Fruit fly (Drosophila melanogaster): ENCODE measurements around the gene CG7990.
A peak's percentile ranks its signal among the peaks of the same experiment; 100 is the strongest.

The CG7990 gene

dm6 chrX:19147939-19148641 lies 53.7 kb downstream of the CG7990 start (continued):
- TF ChIP-seq cyc (GFP tag; optimal IDR thresholded peaks at IDR 0.05): no peak
- TF ChIP-seq CG4318 (GFP tag; optimal IDR thresholded peaks at IDR 0.05): no peak
- TF ChIP-seq CG6163 (GFP tag; IDR thresholded peaks at IDR 0.05): peak; percentile 65; the same call in 2 of the 3 replicates
- no peak for TF ChIP-seq CG9139 (GFP tag; optimal IDR thresholded peaks at IDR 0.05)
- no peak for TF ChIP-seq CG11902 (GFP tag; optimal IDR thresholded peaks at IDR 0.05)
- TF ChIP-seq Sox14 (GFP tag; optimal IDR thresholded peaks at IDR 0.05): no peak
- TF ChIP-seq Ets96B (tag; optimal IDR thresholded peaks at IDR 0.05): no peak
- peak; percentile 13 for TF ChIP-seq CG32006 (GFP tag; optimal IDR thresholded peaks at IDR 0.05)
- no peak for TF ChIP-seq acj6 (GFP tag; optimal IDR thresholded peaks at IDR 0.05)
- TF ChIP-seq CG6808 (GFP tag; optimal IDR thresholded peaks at IDR 0.05): peak; percentile 4
- no peak for TF ChIP-seq Sox102F (GFP tag; optimal IDR thresholded peaks at IDR 0.05)
- peak; percentile 4 for TF ChIP-seq Eip93F (GFP tag; optimal IDR thresholded peaks at IDR 0.05)
- peak; percentile 49; the same call in 1 of the 3 replicates for TF ChIP-seq eg (GFP tag; IDR thresholded peaks at IDR 0.05)
- TF ChIP-seq CG6854 (GFP tag; optimal IDR thresholded peaks at IDR 0.05): no peak
- TF ChIP-seq dac (GFP tag; optimal IDR thresholded peaks at IDR 0.05): no peak
- TF ChIP-seq Blimp-1 (GFP tag; optimal IDR thresholded peaks at IDR 0.05): no peak
- TF ChIP-seq salr (GFP tag; optimal IDR thresholded peaks at IDR 0.05): no peak
- TF ChIP-seq CG31627 (GFP tag; optimal IDR thresholded peaks at IDR 0.05): no peak
- TF ChIP-seq CG11294 (GFP tag; IDR thresholded peaks at IDR 0.05): no peak
- TF ChIP-seq pdm3 (GFP tag; optimal IDR thresholded peaks at IDR 0.05): no peak
- TF ChIP-seq vri (GFP tag; optimal IDR thresholded peaks at IDR 0.05): peak; percentile 14
- TF ChIP-seq CG8119 (GFP tag; IDR thresholded peaks at IDR 0.05): 0 out of 3 replicates have a peak, but pooled peaks have one; percentile 27
- no peak for TF ChIP-seq CG16779 (tag; optimal IDR thresholded peaks at IDR 0.05)
- TF ChIP-seq svp (GFP tag): peak; percentile 16
- TF ChIP-seq Eip75B (GFP tag; optimal IDR thresholded peaks at IDR 0.05): no peak
- peak in 1 of 2 experiments; percentile 26 for TF ChIP-seq ss (GFP tag; optimal IDR thresholded peaks at IDR 0.05)
- no peak for TF ChIP-seq Hr39 (GFP tag; optimal IDR thresholded peaks at IDR 0.05)
- peak; percentile 24 for TF ChIP-seq fkh (GFP tag; optimal IDR thresholded peaks at IDR 0.05)
- TF ChIP-seq Smox (GFP tag; optimal IDR thresholded peaks at IDR 0.05): no peak
- TF ChIP-seq esn (GFP tag; optimal IDR thresholded peaks at IDR 0.05): no peak

DNA sequence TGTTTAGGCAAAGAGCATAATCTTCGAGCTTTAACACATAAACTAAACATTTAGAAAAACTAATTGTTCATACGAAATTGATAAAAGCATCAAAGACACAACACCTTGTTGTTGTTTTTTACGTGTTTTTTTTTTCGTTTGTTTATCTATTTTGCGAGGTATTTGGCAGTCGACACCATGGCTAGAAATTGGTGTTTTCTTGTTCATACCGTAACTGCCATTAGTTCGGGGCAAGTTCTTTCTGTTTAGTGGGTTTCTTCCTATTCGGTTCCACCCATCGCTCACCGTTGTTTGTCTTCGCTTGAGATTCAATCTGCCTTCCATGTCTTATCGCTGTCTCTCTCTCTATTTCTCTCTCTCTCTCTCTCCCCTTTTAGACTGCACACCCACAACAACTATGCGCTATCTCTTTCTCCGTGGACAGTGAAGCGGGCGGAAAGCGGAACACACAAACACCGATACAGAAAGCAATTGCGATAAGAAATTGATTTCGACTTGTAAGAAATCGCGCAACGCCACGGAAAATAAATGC lies 55.3 kb downstream of the CG7990 start:
- TF ChIP-seq Met (GFP tag; optimal IDR thresholded peaks at IDR 0.05) (peak; percentile 37), CG4318 (GFP tag; optimal IDR thresholded peaks at IDR 0.05) (peak; percentile 58), CG32006 (GFP tag; optimal IDR thresholded peaks at IDR 0.05) (peak; percentile 78), Eip93F (GFP tag; optimal IDR thresholded peaks at IDR 0.05) (no peak), pdm3 (GFP tag; optimal IDR thresholded peaks at IDR 0.05) (peak; percentile 30), CG9139 (GFP tag; optimal IDR thresholded peaks at IDR 0.05) (no peak), salr (GFP tag; optimal IDR thresholded peaks at IDR 0.05) (peak in 1 of 2 experiments; percentile 40), esn (GFP tag; optimal IDR thresholded peaks at IDR 0.05) (peak; percentile 37), Smox (GFP tag; optimal IDR thresholded peaks at IDR 0.05) (peak; percentile 9), CG31627 (GFP tag; optimal IDR thresholded peaks at IDR 0.05) (peak; percentile 20), spab (GFP tag; optimal IDR thresholded peaks at IDR 0.05) (no peak), Blimp-1 (GFP tag; optimal IDR thresholded peaks at IDR 0.05) (no peak), CG6854 (GFP tag; optimal IDR thresholded peaks at IDR 0.05) (no peak), CG10631 (GFP tag; optimal IDR thresholded peaks at IDR 0.05) (peak; percentile 53), eg (GFP tag; IDR thresholded peaks at IDR 0.05) (peak; percentile 52; the same call in 2 of the 3 replicates), svp (GFP tag) (peak; percentile 83), CG6163 (GFP tag; IDR thresholded peaks at IDR 0.05) (peak; percentile 31; the same call in 1 of the 3 replicates), topi (GFP tag; optimal IDR thresholded peaks at IDR 0.05) (peak; percentile 30), net (GFP tag; optimal IDR thresholded peaks at IDR 0.05) (peak; percentile 35), CG6792 (GFP tag; optimal IDR thresholded peaks at IDR 0.05) (no peak), Eip75B (GFP tag; optimal IDR thresholded peaks at IDR 0.05) (peak; percentile 42), dsx (GFP tag; optimal IDR thresholded peaks at IDR 0.05; ENCODE audit: poor library complexity, severe bottlenecking) (peak; percentile 29), achi (GFP tag; optimal IDR thresholded peaks at IDR 0.05) (peak; percentile 23), fkh (GFP tag; optimal IDR thresholded peaks at IDR 0.05) (peak; percentile 68), cyc (GFP tag; optimal IDR thresholded peaks at IDR 0.05) (peak; percentile 4), CG6276 (GFP tag; optimal IDR thresholded peaks at IDR 0.05) (peak; percentile 24), Eip78C (GFP tag) (peak; percentile 91), Sox14 (GFP tag; optimal IDR thresholded peaks at IDR 0.05) (peak; percentile 15), CG16779 (tag; optimal IDR thresholded peaks at IDR 0.05) (no peak), CG8119 (GFP tag; IDR thresholded peaks at IDR 0.05) (peak; percentile 61), dac (GFP tag; optimal IDR thresholded peaks at IDR 0.05) (no peak), CG11762 (GFP tag; optimal IDR thresholded peaks at IDR 0.05; ENCODE audit: insufficient read depth) (peak; percentile 15), Ets96B (tag; optimal IDR thresholded peaks at IDR 0.05) (no peak), CG3919 (GFP tag; optimal IDR thresholded peaks at IDR 0.05) (peak; percentile 31), Hr39 (GFP tag; optimal IDR thresholded peaks at IDR 0.05) (peak; percentile 15), CG8632 (GFP tag; optimal IDR thresholded peaks at IDR 0.05) (peak; percentile 18), Lpt (GFP tag; optimal IDR thresholded peaks at IDR 0.05) (peak; percentile 19)
